Worm (Caenorhabditis elegans) whole organism, L2 larva: Measurements from ENCODE around the gene C16A3.5.

Experiments
- aly-2 ChIP-seq: fragments of 150-350 bp; optimal IDR thresholded peaks from 2 replicates; lab custom pipeline; 2014; ENCODE audit warnings: missing biosample characterization, missing genetic modification characterization
- ceh-82 ChIP-seq: fragments of 150-350 bp; optimal IDR thresholded peaks from 2 replicates; lab custom pipeline; 2014; ENCODE audit warnings: missing biosample characterization, missing genetic modification characterization
- egl-27 ChIP-seq: sonication (generic microtip); optimal IDR thresholded peaks from 3 replicates; lab custom pipeline; 2017; ENCODE audit warnings: missing biosample characterization, missing genetic modification reagents, missing genetic modification characterization
- lin-39 ChIP-seq: fragments of 150-350 bp; optimal IDR thresholded peaks from 2 replicates; lab custom pipeline; 2014; ENCODE audit warnings: missing biosample characterization, missing genetic modification reagents, missing genetic modification characterization
- mab-5 ChIP-seq: fragments of 150-350 bp; optimal IDR thresholded peaks from 2 replicates; lab custom pipeline; 2014; ENCODE audit warnings: missing biosample characterization, missing genetic modification characterization
- nhr-11 ChIP-seq: fragments of 150-350 bp; optimal IDR thresholded peaks from 2 replicates; lab custom pipeline; 2014; ENCODE audit warnings: missing biosample characterization, missing genetic modification characterization
- unc-62 ChIP-seq: fragments of 150-350 bp; optimal IDR thresholded peaks from 2 replicates; lab custom pipeline; 2014; ENCODE audit warnings: missing biosample characterization, missing genetic modification reagents, missing genetic modification characterization
- zag-1 ChIP-seq: fragments of 150-350 bp; optimal IDR thresholded peaks from 2 replicates; lab custom pipeline; 2014; ENCODE audit warnings: missing biosample characterization, missing genetic modification characterization
- ztf-4 ChIP-seq: fragments of 150-350 bp; optimal IDR thresholded peaks from 2 replicates; lab custom pipeline; 2014; ENCODE audit warnings: missing biosample characterization, missing genetic modification characterization

ce11 chrIII:6341878-6342453 lies 38.6 kb upstream of the C16A3.5 start, which contains the start of gene rpn-13:
- TF ChIP-seq nhr-11: no peak
- TF ChIP-seq unc-62 (GFP tag; lab: Kevin White, UChicago): no peak
- no peak for TF ChIP-seq egl-27 (tag; lab: Kevin White, UChicago)
- no peak for TF ChIP-seq ztf-4
- no peak for TF ChIP-seq mab-5 (tag; lab: Kevin White, UChicago)
- TF ChIP-seq ceh-82 (tag; lab: Kevin White, UChicago): no peak
- no peak for TF ChIP-seq aly-2 (tag; lab: Kevin White, UChicago)
- TF ChIP-seq lin-39 (tag; lab: Kevin White, UChicago): no peak
- TF ChIP-seq zag-1 (tag; lab: Kevin White, UChicago): no peak
